Worm (Caenorhabditis elegans): ENCODE results near the gene T05D4.5.

Gene T05D4.5

ce11 chrIII:13616793-13617192, 36.2 kb downstream of the T05D4.5 start, which contains the start of gene T12D8.9:
TSS of gene T12D8.9 (plus strand) at chrIII:13617104.
- TF ChIP-seq F13H6.1 (tag; optimal IDR thresholded peaks at IDR 0.05) (peak; percentile 67), unc-62 (GFP tag; optimal IDR thresholded peaks at IDR 0.05) (no peak), nhr-77 (tag; optimal IDR thresholded peaks at IDR 0.05) (no peak), ztf-1 (GFP tag; conservative IDR thresholded peaks at IDR 0.05) (no peak), nhr-129 (tag; optimal IDR thresholded peaks at IDR 0.05) (peak; percentile 67), mab-5 (tag; optimal IDR thresholded peaks at IDR 0.05) (no peak), blmp-1 (tag; optimal IDR thresholded peaks at IDR 0.05; ENCODE audit: insufficient read depth) (no peak), lin-11 (tag; optimal IDR thresholded peaks at IDR 0.05) (no peak), skn-1 (tag; optimal IDR thresholded peaks at IDR 0.05) (no peak), ceh-82 (tag; optimal IDR thresholded peaks at IDR 0.05) (no peak), ztf-11 (tag; optimal IDR thresholded peaks at IDR 0.05) (no peak), sma-9 (GFP tag; optimal IDR thresholded peaks at IDR 0.05) (peak; percentile 43), sma-9 (tag; optimal IDR thresholded peaks at IDR 0.05) (no peak), C34F6.9 (tag; optimal IDR thresholded peaks at IDR 0.05) (no peak), unc-39 (tag; optimal IDR thresholded peaks at IDR 0.05) (no peak), lsy-2 (tag; optimal IDR thresholded peaks at IDR 0.05) (peak in 1 of 2 experiments; percentile 3), nhr-12 (tag; optimal IDR thresholded peaks at IDR 0.05) (no peak), nhr-21 (tag; optimal IDR thresholded peaks at IDR 0.05) (no peak)

ce11 chrIII:13621012-13621411, 40.4 kb downstream of the T05D4.5 start:
- TF ChIP-seq zag-1 (tag; optimal IDR thresholded peaks at IDR 0.05), result no peak
- no peak for TF ChIP-seq nhr-23 (tag; optimal IDR thresholded peaks at IDR 0.05)
- TF ChIP-seq nhr-25 (tag; optimal IDR thresholded peaks at IDR 0.05), result no peak
- TF ChIP-seq ztf-1 (GFP tag; conservative IDR thresholded peaks at IDR 0.05), result no peak
- no peak for TF ChIP-seq ama-1 (optimal IDR thresholded peaks at IDR 0.05)
- no peak for TF ChIP-seq gmeb-1 (tag; optimal IDR thresholded peaks at IDR 0.05)
- no peak for TF ChIP-seq nhr-10 (tag; optimal IDR thresholded peaks at IDR 0.05)
- TF ChIP-seq sem-4 (tag; optimal IDR thresholded peaks at IDR 0.05), result no peak
- TF ChIP-seq egl-27 (tag; optimal IDR thresholded peaks at IDR 0.05), result no peak
- no peak for TF ChIP-seq skn-1 (tag; optimal IDR thresholded peaks at IDR 0.05)
- no peak for TF ChIP-seq Y55F3AM.14 (GFP tag; optimal IDR thresholded peaks at IDR 0.05)
- no peak for TF ChIP-seq mab-5 (tag; optimal IDR thresholded peaks at IDR 0.05)
- no peak for TF ChIP-seq elt-1 (tag; optimal IDR thresholded peaks at IDR 0.05)
- no peak for TF ChIP-seq alr-1 (tag; optimal IDR thresholded peaks at IDR 0.05)
- no peak for TF ChIP-seq peb-1 (tag; optimal IDR thresholded peaks at IDR 0.05)
- TF ChIP-seq lin-39 (tag; optimal IDR thresholded peaks at IDR 0.05), result no peak
- no peak for TF ChIP-seq nhr-11 (tag; optimal IDR thresholded peaks at IDR 0.05)
- TF ChIP-seq unc-55 (GFP tag; optimal IDR thresholded peaks at IDR 0.05), result no peak

- TF ChIP-seq ama-1 (optimal IDR thresholded peaks at IDR 0.05), result no peak
- no peak for TF ChIP-seq nhr-25 (tag; optimal IDR thresholded peaks at IDR 0.05)
- no peak for TF ChIP-seq aly-2 (tag; optimal IDR thresholded peaks at IDR 0.05)
- TF ChIP-seq lin-11 (tag; optimal IDR thresholded peaks at IDR 0.05), result no peak
- no peak for TF ChIP-seq lin-39 (tag; optimal IDR thresholded peaks at IDR 0.05)
- TF ChIP-seq sma-9 (GFP tag; optimal IDR thresholded peaks at IDR 0.05), result no peak
- no peak for TF ChIP-seq sma-9 (tag; optimal IDR thresholded peaks at IDR 0.05)
- TF ChIP-seq elt-3 (tag; optimal IDR thresholded peaks at IDR 0.05), result no peak
- no peak for TF ChIP-seq snpc-4 (tag; optimal IDR thresholded peaks at IDR 0.05)
- TF ChIP-seq Y55F3AM.14 (GFP tag; optimal IDR thresholded peaks at IDR 0.05), result no peak
- no peak for TF ChIP-seq mab-5 (tag; optimal IDR thresholded peaks at IDR 0.05)
These were observed 41.1 kb downstream of the T05D4.5 start for ce11 chrIII:13621717-13622116.

ce11 chrIII:13622268-13622667, 41.6 kb downstream of the T05D4.5 start, which contains the start of gene hip-1:
TSS of gene hip-1 (minus strand) at chrIII:13622492.
- TF ChIP-seq unc-39 (tag; optimal IDR thresholded peaks at IDR 0.05), result no peak
- TF ChIP-seq snpc-4 (tag; optimal IDR thresholded peaks at IDR 0.05), result peak; percentile 35
- TF ChIP-seq nhr-12 (tag; optimal IDR thresholded peaks at IDR 0.05), result no peak
- TF ChIP-seq gmeb-1 (tag; optimal IDR thresholded peaks at IDR 0.05), result peak; percentile 65
- TF ChIP-seq sma-9 (GFP tag; optimal IDR thresholded peaks at IDR 0.05), result peak; percentile 19
- TF ChIP-seq sma-9 (tag; optimal IDR thresholded peaks at IDR 0.05), result no peak
- TF ChIP-seq zag-1 (tag; optimal IDR thresholded peaks at IDR 0.05), result no peak
- TF ChIP-seq nhr-21 (tag; optimal IDR thresholded peaks at IDR 0.05), result no peak
- TF ChIP-seq ZK546.5 (tag; optimal IDR thresholded peaks at IDR 0.05), result no peak
- no peak for TF ChIP-seq lin-39 (tag; optimal IDR thresholded peaks at IDR 0.05)
- no peak for TF ChIP-seq elt-3 (tag; optimal IDR thresholded peaks at IDR 0.05)
- TF ChIP-seq crh-2 (tag; optimal IDR thresholded peaks at IDR 0.05), result peak; percentile 59
- TF ChIP-seq mdl-1 (tag; optimal IDR thresholded peaks at IDR 0.05), result no peak
- TF ChIP-seq skn-1 (tag; optimal IDR thresholded peaks at IDR 0.05), result no peak
- TF ChIP-seq lin-11 (tag; optimal IDR thresholded peaks at IDR 0.05), result peak; percentile 2
- no peak for TF ChIP-seq mab-5 (tag; optimal IDR thresholded peaks at IDR 0.05)
- TF ChIP-seq Y55F3AM.14 (GFP tag; optimal IDR thresholded peaks at IDR 0.05), result no peak
- TF ChIP-seq dmd-4 (tag; optimal IDR thresholded peaks at IDR 0.05), result no peak
- TF ChIP-seq nhr-25 (tag; optimal IDR thresholded peaks at IDR 0.05), result peak; percentile 6
- no peak for TF ChIP-seq mbf-1 (tag; optimal IDR thresholded peaks at IDR 0.05)
- TF ChIP-seq lsy-2 (tag; optimal IDR thresholded peaks at IDR 0.05), result peak; percentile 18 to 69
- TF ChIP-seq ztf-11 (tag; optimal IDR thresholded peaks at IDR 0.05), result no peak
- peak; percentile 83 for TF ChIP-seq C34F6.9 (tag; optimal IDR thresholded peaks at IDR 0.05)
- TF ChIP-seq blmp-1 (tag; optimal IDR thresholded peaks at IDR 0.05; ENCODE audit: insufficient read depth), result no peak
- no peak for TF ChIP-seq elt-1 (tag; optimal IDR thresholded peaks at IDR 0.05)
- peak; percentile 68 for TF ChIP-seq unc-55 (GFP tag; optimal IDR thresholded peaks at IDR 0.05)
- TF ChIP-seq ceh-16 (tag; optimal IDR thresholded peaks at IDR 0.05), result no peak
- TF ChIP-seq ztf-4 (tag; optimal IDR thresholded peaks at IDR 0.05), result no peak
- TF ChIP-seq nhr-129 (tag; optimal IDR thresholded peaks at IDR 0.05), result no peak
- TF ChIP-seq ztf-1 (GFP tag; conservative IDR thresholded peaks at IDR 0.05), result no peak
- peak; percentile 31 for TF ChIP-seq lin-13 (GFP tag; optimal IDR thresholded peaks at IDR 0.05)
- TF ChIP-seq ceh-82 (tag; optimal IDR thresholded peaks at IDR 0.05), result no peak
- TF ChIP-seq F13H6.1 (tag; optimal IDR thresholded peaks at IDR 0.05), result peak; percentile 44
